Fruit fly (Drosophila melanogaster) whole organism, wandering third instar larva: ENCODE results near the gene her.

ENCODE experiments used
- Abd-B ChIP-seq: fragments of >200 bp; optimal IDR thresholded peaks from 2 replicates; lab custom pipeline; 2017; ENCODE audit warnings: missing biosample characterization, missing genetic modification characterization
- CG32264 ChIP-seq: fragments of 200-800 bp; sonication (Bioruptor generic); optimal IDR thresholded peaks from 2 replicates; lab custom pipeline; 2016; ENCODE audit warnings: missing biosample characterization, missing genetic modification characterization
- CG9705 ChIP-seq: fragments of 200-800 bp; sonication (Bioruptor generic); optimal IDR thresholded peaks from 2 replicates; lab custom pipeline; 2018; ENCODE audit warnings: missing biosample characterization, mild to moderate bottlenecking, missing genetic modification characterization
- CrebA ChIP-seq: fragments of 200-800 bp; sonication (Bioruptor generic); optimal IDR thresholded peaks from 2 replicates; lab custom pipeline; 2016; ENCODE audit warnings: missing biosample characterization, mild to moderate bottlenecking, missing genetic modification characterization, borderline replicate concordance
- Dfd ChIP-seq: fragments of >200 bp; optimal IDR thresholded peaks from 2 replicates; lab custom pipeline; 2017; ENCODE audit warnings: missing biosample characterization, missing genetic modification characterization
- Dif ChIP-seq: fragments of 200-275, 200-300 bp; sonication (Bioruptor generic); optimal IDR thresholded peaks from 2 replicates; lab custom pipeline; 2018; ENCODE audit warnings: missing biosample characterization, missing genetic modification characterization; ENCODE audit not compliant: partially characterized antibody
- GATAd ChIP-seq: sonication (Bioruptor generic); optimal IDR thresholded peaks from 2 replicates; lab custom pipeline; 2016; ENCODE audit warnings: missing biosample characterization, missing genetic modification characterization
- HLH106 ChIP-seq: fragments of 200-800 bp; optimal IDR thresholded peaks from 3 replicates; lab custom pipeline; 2019; ENCODE audit warnings: missing biosample characterization, mild to moderate bottlenecking, missing genetic modification characterization, moderate library complexity
- Hnf4 ChIP-seq: fragments of 200-800 bp; sonication (Bioruptor generic); optimal IDR thresholded peaks from 2 replicates; lab custom pipeline; 2016; ENCODE audit warnings: missing biosample characterization, mild to moderate bottlenecking, missing genetic modification characterization
- Hr78 ChIP-seq: fragments of >200 bp; optimal IDR thresholded peaks from 2 replicates; lab custom pipeline; 2017; ENCODE audit warnings: missing biosample characterization, missing genetic modification characterization
- Hr83 ChIP-seq: fragments of 200-300 bp; sonication (Bioruptor generic); optimal IDR thresholded peaks from 2 replicates; lab custom pipeline; 2016; ENCODE audit warnings: missing biosample characterization, mild to moderate bottlenecking, missing genetic modification characterization, moderate library complexity; ENCODE audit not compliant: poor library complexity, severe bottlenecking
- Jra ChIP-seq: sonication (Bioruptor generic); optimal IDR thresholded peaks from 2 replicates; lab custom pipeline; 2016; ENCODE audit warnings: missing biosample characterization, missing genetic modification characterization
- Mio ChIP-seq: sonication (Bioruptor generic); optimal IDR thresholded peaks from 2 replicates; lab custom pipeline; 2016; ENCODE audit warnings: missing biosample characterization, missing genetic modification characterization
- Myc ChIP-seq: fragments of >200 bp; optimal IDR thresholded peaks from 2 replicates; lab custom pipeline; 2017
- N ChIP-seq: fragments of >200 bp; optimal IDR thresholded peaks from 2 replicates; lab custom pipeline; 2018; ENCODE audit warnings: missing biosample characterization, missing external identifiers, missing genetic modification characterization
- OdsH ChIP-seq: fragments of 200-800 bp; sonication (Bioruptor generic); optimal IDR thresholded peaks from 2 replicates; lab custom pipeline; 2016; ENCODE audit warnings: missing biosample characterization, mild to moderate bottlenecking, missing genetic modification characterization
- Rel ChIP-seq, 2 experiments: fragments of 200-800 bp; sonication (Bioruptor generic) in 1 of 2; optimal IDR thresholded peaks; 2 replicates in 1 of 2; 3 replicates in 1 of 2; lab custom pipeline; 2016 to 2019; ENCODE audit warnings: mild to moderate bottlenecking in 2 of 2, missing biosample characterization in 2 of 2, missing genetic modification characterization in 2 of 2, moderate library complexity in 1 of 2
- Sp1 ChIP-seq: fragments of 200-800 bp; sonication (Bioruptor generic); optimal IDR thresholded peaks from 3 replicates; lab custom pipeline; 2019; ENCODE audit warnings: missing biosample characterization, mild to moderate bottlenecking, missing genetic modification characterization, moderate library complexity
- Vsx2 ChIP-seq: fragments of 200-300, 225-300 bp; sonication (Bioruptor generic); optimal IDR thresholded peaks from 2 replicates; lab custom pipeline; 2018; ENCODE audit warnings: missing biosample characterization, missing genetic modification characterization; ENCODE audit not compliant: partially characterized antibody
- br ChIP-seq: fragments of 200-800 bp; sonication (Bioruptor generic); optimal IDR thresholded peaks from 2 replicates; lab custom pipeline; 2016; ENCODE audit warnings: missing biosample characterization, missing genetic modification characterization
- brk ChIP-seq: fragments of 200-800 bp; sonication (Bioruptor generic); optimal IDR thresholded peaks from 2 replicates; lab custom pipeline; 2016; ENCODE audit warnings: missing biosample characterization, mild to moderate bottlenecking, missing genetic modification characterization
- dl ChIP-seq, 2 experiments: fragments of 175-275, 200-275 bp in 1 of 2; fragments of 200-275 bp in 1 of 2; sonication (Bioruptor generic); optimal IDR thresholded peaks; lab custom pipeline; 2018; ENCODE audit warnings: mild to moderate bottlenecking in 2 of 2, missing biosample characterization in 2 of 2, missing genetic modification characterization in 2 of 2, moderate library complexity in 2 of 2; ENCODE audit not compliant: partially characterized antibody in 2 of 2, insufficient read depth in 1 of 2
- dmrt93B ChIP-seq: fragments of 200-800 bp; sonication (Bioruptor generic); optimal IDR thresholded peaks from 2 replicates; lab custom pipeline; 2018; ENCODE audit warnings: missing biosample characterization, mild to moderate bottlenecking, missing genetic modification characterization
- dsf ChIP-seq: sonication (Bioruptor generic); optimal IDR thresholded peaks from 2 replicates; lab custom pipeline; 2016; ENCODE audit warnings: missing biosample characterization, missing genetic modification characterization, borderline replicate concordance
- ey ChIP-seq: fragments of 200-800 bp; sonication (Bioruptor generic); optimal IDR thresholded peaks from 2 replicates; lab custom pipeline; 2016; ENCODE audit warnings: missing biosample characterization, missing genetic modification characterization
- foxo ChIP-seq, 2 experiments: fragments of 200-800 bp; sonication (Bioruptor generic); optimal IDR thresholded peaks; 2 replicates in 1 of 2; 3 replicates in 1 of 2; lab custom pipeline; 2016 to 2017; ENCODE audit warnings: missing biosample characterization in 2 of 2, missing genetic modification characterization in 2 of 2
- fru ChIP-seq: fragments of 200-800 bp; sonication (Bioruptor generic); optimal IDR thresholded peaks from 3 replicates; lab custom pipeline; 2016; ENCODE audit warnings: missing biosample characterization, mild to moderate bottlenecking, missing genetic modification characterization
- h ChIP-seq: fragments of 200-800 bp; sonication (Bioruptor generic); optimal IDR thresholded peaks from 3 replicates; lab custom pipeline; 2016; ENCODE audit warnings: missing biosample characterization, mild to moderate bottlenecking, missing genetic modification characterization
- jim ChIP-seq: fragments of 175-275, 200-325 bp; sonication (Bioruptor generic); optimal IDR thresholded peaks from 2 replicates; lab custom pipeline; 2016; ENCODE audit warnings: missing biosample characterization, mild to moderate bottlenecking, missing genetic modification characterization
- lola ChIP-seq: fragments of >200 bp; optimal IDR thresholded peaks from 2 replicates; lab custom pipeline; 2017; ENCODE audit warnings: missing biosample characterization, missing genetic modification characterization
- pan ChIP-seq: fragments of >200 bp; optimal IDR thresholded peaks from 2 replicates; lab custom pipeline; 2017
- psq ChIP-seq: fragments of 200-800 bp; sonication (Bioruptor generic); optimal IDR thresholded peaks from 3 replicates; lab custom pipeline; 2017; ENCODE audit warnings: missing biosample characterization, mild to moderate bottlenecking, missing genetic modification characterization, moderate library complexity
- rgr ChIP-seq: fragments of 200-800 bp; sonication (Bioruptor generic); optimal IDR thresholded peaks from 3 replicates; lab custom pipeline; 2016; ENCODE audit warnings: missing biosample characterization, mild to moderate bottlenecking, missing genetic modification characterization
- sage ChIP-seq: fragments of 200-800 bp; sonication (Bioruptor generic); optimal IDR thresholded peaks from 2 replicates; lab custom pipeline; 2016; ENCODE audit warnings: missing biosample characterization, mild to moderate bottlenecking, missing genetic modification characterization
- sv ChIP-seq: fragments of 200-800 bp; sonication (Bioruptor generic); optimal IDR thresholded peaks from 3 replicates; lab custom pipeline; 2016; ENCODE audit warnings: missing biosample characterization, missing genetic modification characterization
- tai ChIP-seq: sonication (Bioruptor generic); optimal IDR thresholded peaks from 2 replicates; lab custom pipeline; 2016; ENCODE audit warnings: missing biosample characterization, missing genetic modification characterization
- usp ChIP-seq: fragments of >200 bp; optimal IDR thresholded peaks from 2 replicates; lab custom pipeline; 2017; ENCODE audit warnings: missing biosample characterization, missing genetic modification characterization
- woc ChIP-seq: sonication (Bioruptor generic); optimal IDR thresholded peaks from 2 replicates; lab custom pipeline; 2016; ENCODE audit warnings: missing biosample characterization, mild to moderate bottlenecking, missing genetic modification characterization

her gene

dm6 chr2L:16716771-16717170, 39.8 kb downstream of the her start:
- no peak for TF ChIP-seq foxo (GFP tag; optimal IDR thresholded peaks at IDR 0.05; lab: Kevin White, UChicago)
- no peak for TF ChIP-seq sv (GFP tag; lab: Kevin White, UChicago)
- TF ChIP-seq CG9705 = no peak
- no peak for TF ChIP-seq Dfd (GFP tag; lab: Kevin White, UChicago)
- TF ChIP-seq Mio = no peak
- no peak for TF ChIP-seq CrebA (GFP tag; lab: Kevin White, UChicago)
- no peak for TF ChIP-seq jim (GFP tag; lab: Kevin White, UChicago)
- no peak for TF ChIP-seq GATAd (GFP tag; lab: Kevin White, UChicago)

DNA sequence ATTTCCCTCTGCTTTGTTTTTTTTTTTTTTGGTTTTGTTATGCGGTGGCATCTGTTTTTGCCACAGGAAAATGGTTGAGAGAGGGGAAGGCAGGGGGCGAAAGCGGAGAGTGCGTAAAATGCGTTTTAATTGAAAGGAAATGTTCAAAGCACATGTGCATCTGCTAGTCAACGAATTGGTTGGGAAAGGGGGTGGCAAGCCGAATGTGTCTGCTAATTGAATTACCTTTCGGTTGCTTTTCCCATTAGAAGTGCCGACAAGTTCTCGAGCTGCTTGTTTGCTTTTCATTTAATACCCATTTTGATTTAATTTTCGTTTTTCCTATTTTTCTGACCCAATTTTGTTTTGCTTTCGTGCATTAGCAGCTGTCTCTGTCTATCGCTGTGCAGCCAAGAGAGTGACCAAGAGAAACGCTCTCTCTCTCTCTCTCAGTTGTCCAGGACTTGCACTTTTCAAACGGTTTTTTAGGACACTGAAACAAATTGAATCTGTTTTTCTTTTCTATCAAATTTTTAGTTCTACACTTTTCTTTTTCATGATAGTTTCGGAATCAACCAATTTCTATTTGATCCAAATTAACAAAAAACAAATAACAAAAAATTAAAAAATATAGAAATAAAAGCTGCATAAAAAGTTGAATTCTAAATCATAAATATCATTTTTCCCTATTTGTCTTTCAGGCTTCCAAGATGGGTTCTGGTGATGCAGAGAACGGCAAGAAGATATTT, 41.6 kb downstream of the her start:
- TF ChIP-seq tai (GFP tag; lab: Kevin White, UChicago) (no peak), GATAd (GFP tag; lab: Kevin White, UChicago) (no peak), dmrt93B (GFP tag; lab: Kevin White, UChicago) (no peak), Myc (lab: Kevin White, UChicago) (no peak), usp (GFP tag; lab: Kevin White, UChicago) (no peak), psq (no peak), CG9705 (no peak), Dfd (GFP tag; lab: Kevin White, UChicago) (no peak)

DNA sequence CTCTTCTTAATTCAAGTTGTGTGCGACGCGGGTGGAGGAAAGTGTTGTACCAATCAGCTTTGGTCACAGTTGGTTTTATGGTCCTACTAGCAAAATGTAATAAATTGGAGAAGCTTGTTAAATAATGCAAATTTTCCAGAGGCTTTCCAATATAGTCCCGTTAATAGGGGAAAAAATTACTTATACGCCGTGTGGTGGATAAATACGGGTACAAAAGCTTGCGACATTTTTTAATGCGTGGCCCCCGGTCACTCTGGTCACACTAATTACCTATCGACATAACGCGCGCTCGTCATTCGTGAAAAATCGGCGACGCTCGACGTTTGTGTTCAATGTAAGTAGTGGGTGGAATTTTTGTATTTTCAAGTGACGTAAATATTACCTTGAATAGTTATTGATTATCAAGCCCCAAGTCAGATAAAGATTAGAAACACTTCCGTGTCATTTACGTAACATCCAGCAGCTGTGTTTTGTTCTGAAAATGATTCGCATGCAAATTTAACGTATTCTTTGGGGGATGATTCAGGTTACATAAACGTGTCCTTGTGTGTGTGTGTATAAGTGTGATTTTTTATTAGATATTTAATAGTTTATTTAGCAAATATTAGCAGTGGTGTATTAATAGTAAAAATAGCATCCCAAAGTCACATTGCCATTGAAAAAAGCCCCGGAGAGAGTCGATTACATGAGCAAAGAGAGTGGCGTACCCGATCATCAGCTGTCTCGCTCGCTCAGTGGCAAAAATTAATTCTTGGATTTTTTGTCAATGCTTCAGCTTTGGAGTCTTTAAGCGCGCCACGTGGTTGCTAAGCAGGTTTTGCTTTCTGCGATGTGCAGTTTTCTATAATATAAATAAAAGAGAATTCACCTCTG, 42.9 kb downstream of the her start, which contains the start of gene Cyt-c-p:
Gene Cyt-c-p (plus strand): TSS at position 290 of the 873 bp plus-strand sequence.
- TF ChIP-seq rgr = peak; percentile 19
- TF ChIP-seq ey (GFP tag; lab: Kevin White, UChicago) = no peak
- TF ChIP-seq fru (GFP tag; lab: Kevin White, UChicago) = no peak
- no peak for TF ChIP-seq N (GFP tag; lab: Kevin White, UChicago)
- TF ChIP-seq Hnf4 = no peak
- TF ChIP-seq woc = no peak
- TF ChIP-seq sv (GFP tag; lab: Kevin White, UChicago) = no peak
- TF ChIP-seq lola = no peak
- TF ChIP-seq HLH106 (tag; lab: Kevin White, UChicago) = peak; percentile 13
- TF ChIP-seq tai (GFP tag; lab: Kevin White, UChicago) = no peak
- TF ChIP-seq Dfd (GFP tag; lab: Kevin White, UChicago) = no peak
- no peak for TF ChIP-seq Abd-B (GFP tag; lab: Kevin White, UChicago)
- TF ChIP-seq CG9705 = no peak
- TF ChIP-seq Hr78 = no peak
- peak; percentile 19 for TF ChIP-seq Myc (lab: Kevin White, UChicago)
- TF ChIP-seq usp (GFP tag; lab: Kevin White, UChicago) = no peak
- no peak for TF ChIP-seq CrebA (GFP tag; lab: Kevin White, UChicago)
- no peak for TF ChIP-seq dmrt93B (GFP tag; lab: Kevin White, UChicago)
- TF ChIP-seq pan (lab: Kevin White, UChicago) = no peak
- no peak for TF ChIP-seq br (GFP tag; lab: Kevin White, UChicago)
- peak in 1 of 2 experiments; percentile 28 for TF ChIP-seq foxo (GFP tag; optimal IDR thresholded peaks at IDR 0.05; lab: Kevin White, UChicago)
- no peak for TF ChIP-seq CG32264 (GFP tag; lab: Kevin White, UChicago)
- TF ChIP-seq sage (GFP tag; lab: Kevin White, UChicago) = no peak
- no peak for TF ChIP-seq psq
- TF ChIP-seq GATAd (GFP tag; lab: Kevin White, UChicago) = no peak
- TF ChIP-seq Vsx2 (GFP tag; lab: Kevin White, UChicago) = no peak
- no peak for TF ChIP-seq Rel (GFP tag; optimal IDR thresholded peaks at IDR 0.05; lab: Kevin White, UChicago)
- peak; percentile 83 for TF ChIP-seq Rel (tag; optimal IDR thresholded peaks at IDR 0.05; lab: Kevin White, UChicago)
- peak; percentile 28 for TF ChIP-seq Hr83 (GFP tag; lab: Kevin White, UChicago)
- TF ChIP-seq dl (GFP tag; optimal IDR thresholded peaks at IDR 0.05; lab: Kevin White, UChicago; ENCODE audit: insufficient read depth in 1 of 2, partially characterized antibody in 2 of 2) = no peak
- no peak for TF ChIP-seq Jra (GFP tag; lab: Kevin White, UChicago)
- peak; percentile 19 for TF ChIP-seq OdsH (GFP tag; lab: Kevin White, UChicago)
- TF ChIP-seq Dif (GFP tag; lab: Kevin White, UChicago) = peak; percentile 0
- TF ChIP-seq jim (GFP tag; lab: Kevin White, UChicago) = no peak
- TF ChIP-seq brk (GFP tag; lab: Kevin White, UChicago) = no peak
- no peak for TF ChIP-seq h (GFP tag; lab: Kevin White, UChicago)
- TF ChIP-seq dsf (GFP tag; lab: Kevin White, UChicago) = no peak
- no peak for TF ChIP-seq Mio
- no peak for TF ChIP-seq Sp1 (GFP tag; lab: Kevin White, UChicago)
